Worm (Caenorhabditis elegans): Measurements from ENCODE around the gene srh-44.

DNA sequence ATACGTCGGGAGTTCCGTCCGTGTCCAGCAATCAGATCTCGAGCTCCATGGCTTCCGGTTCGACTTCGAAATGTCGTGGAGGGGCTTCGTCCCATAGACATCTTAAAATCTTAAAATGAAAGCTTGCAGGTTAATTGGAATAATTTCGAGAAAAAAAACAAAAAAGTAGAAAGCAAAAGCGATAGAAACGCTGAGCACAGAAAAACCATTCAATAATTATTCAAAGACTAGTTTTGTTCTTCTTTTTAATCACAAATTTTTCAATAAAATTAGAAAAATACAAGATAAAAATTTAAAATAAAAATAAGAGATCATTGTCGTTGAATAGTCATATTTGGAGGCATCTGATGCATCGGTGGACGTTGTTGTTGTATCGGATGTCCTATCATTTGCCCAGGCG, 12.1 kb downstream of the srh-44 start, which contains the start of gene age-1:
- TF ChIP-seq sea-2 (GFP tag; optimal IDR thresholded peaks at IDR 0.05): no peak
- TF ChIP-seq snpc-4 (tag; optimal IDR thresholded peaks at IDR 0.05): no peak
- no peak for TF ChIP-seq pqm-1 (tag; optimal IDR thresholded peaks at IDR 0.05)
- no peak for TF ChIP-seq tbx-2 (tag; optimal IDR thresholded peaks at IDR 0.05)
- TF ChIP-seq fkh-2 (tag; optimal IDR thresholded peaks at IDR 0.05): no peak
- no peak for TF ChIP-seq nhr-76 (tag; optimal IDR thresholded peaks at IDR 0.05)
- no peak for TF ChIP-seq aly-2 (tag; optimal IDR thresholded peaks at IDR 0.05)
- no peak for TF ChIP-seq unc-62 (GFP tag; optimal IDR thresholded peaks at IDR 0.05)
- no peak for TF ChIP-seq zag-1 (tag; optimal IDR thresholded peaks at IDR 0.05)
- TF ChIP-seq nhr-11 (tag; optimal IDR thresholded peaks at IDR 0.05): no peak
- TF ChIP-seq nhr-12 (tag; optimal IDR thresholded peaks at IDR 0.05): no peak
- no peak for TF ChIP-seq nhr-67 (tag; optimal IDR thresholded peaks at IDR 0.05)
- TF ChIP-seq skn-1 (tag; optimal IDR thresholded peaks at IDR 0.05): no peak

All from whole organism, L3 larva.